Worm (Caenorhabditis elegans): ENCODE results near the gene M01F1.9.

ce11 chrIII:3469646-3470045 is 29.2 kb downstream of the M01F1.9 start, which contains the start of gene smim-14:
- no peak for TF ChIP-seq pes-1 (GFP tag; IDR thresholded peaks at IDR 0.05)
- TF ChIP-seq scrt-1 (GFP tag; IDR thresholded peaks at IDR 0.05): no peak
- TF ChIP-seq tra-4 (tag; optimal IDR thresholded peaks at IDR 0.05): no peak
- no peak for TF ChIP-seq flt-1 (GFP tag; IDR thresholded peaks at IDR 0.05)
- TF ChIP-seq tbx-37 (GFP tag; conservative IDR thresholded peaks at IDR 0.05): no peak
- TF ChIP-seq sea-1 (GFP tag; conservative IDR thresholded peaks at IDR 0.05): no peak
- no peak for TF ChIP-seq F13C5.2 (tag; optimal IDR thresholded peaks at IDR 0.05)
- TF ChIP-seq ama-1 (optimal IDR thresholded peaks at IDR 0.05): no peak
- no peak for TF ChIP-seq ceh-13 (GFP tag; optimal IDR thresholded peaks at IDR 0.05)
- TF ChIP-seq hnd-1 (tag; optimal IDR thresholded peaks at IDR 0.05): no peak
- no peak for TF ChIP-seq ets-7 (tag; optimal IDR thresholded peaks at IDR 0.05)
- no peak for TF ChIP-seq aly-1 (tag; optimal IDR thresholded peaks at IDR 0.05)
- TF ChIP-seq tbx-11 (GFP tag; IDR thresholded peaks at IDR 0.05): no peak
- no peak for TF ChIP-seq B0310.2 (tag; optimal IDR thresholded peaks at IDR 0.05)
